Worm (Caenorhabditis elegans) whole organism, young adult: ENCODE results near the gene bra-1.

Experiments used
- B0019.2 ChIP-seq: fragments of 200-800 bp; sonication (Bioruptor generic); conservative IDR thresholded peaks from 2 replicates; pipeline ENCODE4 v1.3.6; 2022; ENCODE audit warnings: missing genetic modification reagents, missing genetic modification characterization, missing compliant biosample characterization
- B0035.1 ChIP-seq: sonication (generic microtip); optimal IDR thresholded peaks from 2 replicates; lab custom pipeline; 2016; ENCODE audit warnings: missing genetic modification characterization, mild to moderate bottlenecking, missing compliant biosample characterization, missing genotype, missing genetic modification reagents
- C17E4.6 ChIP-seq: fragments of 200-800 bp; sonication (Bioruptor generic); IDR thresholded peaks from 2 replicates; pipeline ENCODE4 v1.3.6; 2022; ENCODE audit warnings: missing genetic modification reagents, missing genetic modification characterization, missing compliant biosample characterization
- F10E7.11 ChIP-seq: sonication (generic microtip); optimal IDR thresholded peaks from 2 replicates; lab custom pipeline; 2017; ENCODE audit warnings: mild to moderate bottlenecking, missing genetic modification characterization, moderate library complexity, missing compliant biosample characterization
- F23B12.7 ChIP-seq: sonication (generic microtip); optimal IDR thresholded peaks from 2 replicates; lab custom pipeline; 2017; ENCODE audit warnings: missing genetic modification characterization, mild to moderate bottlenecking, missing compliant biosample characterization, antibody characterized with exemption, moderate library complexity; ENCODE audit not compliant: insufficient read depth
- F39B2.1 ChIP-seq: fragments of 200-800 bp; sonication (Bioruptor generic); IDR thresholded peaks from 2 replicates; pipeline ENCODE4 v1.3.6; 2022; ENCODE audit warnings: missing genetic modification reagents, missing genetic modification characterization, missing compliant biosample characterization
- F49E8.2 ChIP-seq: sonication (generic microtip); optimal IDR thresholded peaks from 3 replicates; lab custom pipeline; 2017; ENCODE audit warnings: missing genetic modification characterization, mild to moderate bottlenecking, missing compliant biosample characterization, antibody characterized with exemption, moderate library complexity; ENCODE audit not compliant: insufficient read depth
- F57A8.1 ChIP-seq: fragments of 200-800 bp; sonication (Bioruptor generic); optimal IDR thresholded peaks from 2 replicates; lab custom pipeline; 2018; ENCODE audit warnings: mild to moderate bottlenecking, missing genetic modification characterization, moderate library complexity, missing compliant biosample characterization
- F57C9.4 ChIP-seq: sonication (generic microtip); optimal IDR thresholded peaks from 2 replicates; lab custom pipeline; 2017; ENCODE audit warnings: mild to moderate bottlenecking, missing genetic modification characterization, missing compliant biosample characterization
- Y67H2A.10 ChIP-seq: fragments of 200-800 bp; sonication (Bioruptor generic); conservative IDR thresholded peaks from 2 replicates; pipeline ENCODE4 v1.3.6; 2022; ENCODE audit warnings: missing genetic modification reagents, missing genetic modification characterization, missing compliant biosample characterization
- aptf-2 ChIP-seq: fragments of 200-800 bp; sonication (Bioruptor generic); conservative IDR thresholded peaks from 2 replicates; pipeline ENCODE4 v1.3.6; 2022; ENCODE audit warnings: missing genetic modification reagents, missing genetic modification characterization, missing compliant biosample characterization
- bed-2 ChIP-seq: fragments of 200-800 bp; sonication (Bioruptor generic); IDR thresholded peaks from 2 replicates; pipeline ENCODE4 v1.3.6; 2022; ENCODE audit warnings: missing genetic modification reagents, missing genetic modification characterization, missing compliant biosample characterization
- ccch-3 ChIP-seq: fragments of 200-800 bp; sonication (Bioruptor generic); optimal IDR thresholded peaks from 2 replicates; lab custom pipeline; 2018; ENCODE audit warnings: mild to moderate bottlenecking, missing genetic modification characterization, missing compliant biosample characterization
- ceh-58 ChIP-seq: fragments of 200-800 bp; sonication (Bioruptor generic); IDR thresholded peaks from 2 replicates; pipeline ENCODE4 v1.3.6; 2022; ENCODE audit warnings: missing genetic modification characterization, missing compliant biosample characterization
- ceh-79 ChIP-seq: sonication (generic microtip); optimal IDR thresholded peaks from 2 replicates; lab custom pipeline; 2017; ENCODE audit warnings: mild to moderate bottlenecking, missing genetic modification characterization, missing compliant biosample characterization
- dpl-1 ChIP-seq: fragments of 150-350 bp; optimal IDR thresholded peaks from 2 replicates; lab custom pipeline; 2014; ENCODE audit warnings: missing biosample characterization, missing genetic modification reagents, missing genetic modification characterization
- egl-44 ChIP-seq: fragments of 200-800 bp; sonication (Bioruptor generic); IDR thresholded peaks from 2 replicates; pipeline ENCODE4 v1.3.6; 2022; ENCODE audit warnings: missing genetic modification reagents, missing genetic modification characterization, missing compliant biosample characterization
- egrh-3 ChIP-seq: fragments of 200-800 bp; sonication (Bioruptor generic); IDR thresholded peaks from 2 replicates; pipeline ENCODE4 v1.3.6; 2022; ENCODE audit warnings: missing genetic modification reagents, missing genetic modification characterization, missing compliant biosample characterization
- ets-4 ChIP-seq: fragments of 200-800 bp; sonication (Bioruptor generic); optimal IDR thresholded peaks from 2 replicates; lab custom pipeline; 2018; ENCODE audit warnings: mild to moderate bottlenecking, missing genetic modification characterization, missing compliant biosample characterization
- fkh-3 ChIP-seq: sonication (generic microtip); optimal IDR thresholded peaks from 2 replicates; lab custom pipeline; 2016; ENCODE audit warnings: mild to moderate bottlenecking, missing genetic modification characterization, missing compliant biosample characterization
- gei-17 ChIP-seq: fragments of 200-800 bp; sonication (Bioruptor generic); optimal IDR thresholded peaks from 2 replicates; lab custom pipeline; 2018; ENCODE audit warnings: mild to moderate bottlenecking, missing genetic modification characterization, missing compliant biosample characterization
- him-1 ChIP-seq: sonication (generic microtip); optimal IDR thresholded peaks from 2 replicates; lab custom pipeline; 2016; ENCODE audit warnings: missing genotype, missing genetic modification reagents, missing genetic modification characterization, missing compliant biosample characterization
- hmg-1.2 ChIP-seq: fragments of 200-800 bp; sonication (Bioruptor generic); IDR thresholded peaks from 2 replicates; pipeline ENCODE4 v1.3.6; 2022; ENCODE audit warnings: missing genetic modification reagents, missing genetic modification characterization, missing compliant biosample characterization
- hmg-20 ChIP-seq: fragments of 200-800 bp; sonication (Bioruptor generic); IDR thresholded peaks from 2 replicates; pipeline ENCODE4 v1.3.6; 2022; ENCODE audit warnings: missing genetic modification reagents, missing genetic modification characterization, missing compliant biosample characterization
- hsf-1 ChIP-seq: fragments of 200-800 bp; sonication (Bioruptor generic); IDR thresholded peaks from 2 replicates; pipeline ENCODE4 v1.3.6; 2022; ENCODE audit warnings: missing genetic modification reagents, missing genetic modification characterization, missing compliant biosample characterization
- madf-10 ChIP-seq: sonication (generic microtip); optimal IDR thresholded peaks from 2 replicates; lab custom pipeline; 2016; ENCODE audit warnings: mild to moderate bottlenecking, missing genetic modification characterization, missing compliant biosample characterization
- nhr-179 ChIP-seq: sonication (generic microtip); optimal IDR thresholded peaks from 2 replicates; lab custom pipeline; 2016; ENCODE audit warnings: mild to moderate bottlenecking, missing genetic modification characterization, missing compliant biosample characterization
- nhr-80 ChIP-seq: sonication (generic microtip); optimal IDR thresholded peaks from 2 replicates; lab custom pipeline; 2016; ENCODE audit warnings: missing genetic modification characterization, missing compliant biosample characterization
- nhr-90 ChIP-seq: sonication (generic microtip); optimal IDR thresholded peaks from 2 replicates; lab custom pipeline; 2016; ENCODE audit warnings: missing genotype, mild to moderate bottlenecking, missing genetic modification characterization, missing compliant biosample characterization
- pha-4 ChIP-seq: fragments of 150-350 bp; sonication (generic microtip); optimal IDR thresholded peaks from 2 replicates; lab custom pipeline; 2014; ENCODE audit warnings: missing biosample characterization, missing genetic modification reagents, missing genetic modification characterization
- rec-8 ChIP-seq, 2 experiments: sonication (generic microtip); optimal IDR thresholded peaks; 2 replicates each; lab custom pipeline; 2016; ENCODE audit warnings: mild to moderate bottlenecking in 2 of 2, missing genetic modification characterization in 2 of 2, missing genetic modification reagents in 2 of 2, missing genotype in 2 of 2, missing biosample characterization in 1 of 2, missing compliant biosample characterization in 1 of 2, moderate library complexity in 1 of 2
- xnd-1 ChIP-seq: sonication (generic microtip); optimal IDR thresholded peaks from 2 replicates; lab custom pipeline; 2016; ENCODE audit warnings: missing genotype, missing genetic modification reagents, missing genetic modification characterization, missing compliant biosample characterization
- ztf-25 ChIP-seq: fragments of 200-800 bp; sonication (Bioruptor generic); IDR thresholded peaks from 2 replicates; pipeline ENCODE4 v1.3.6; 2022; ENCODE audit warnings: missing genetic modification reagents, missing genetic modification characterization, missing compliant biosample characterization

bra-1 gene

DNA sequence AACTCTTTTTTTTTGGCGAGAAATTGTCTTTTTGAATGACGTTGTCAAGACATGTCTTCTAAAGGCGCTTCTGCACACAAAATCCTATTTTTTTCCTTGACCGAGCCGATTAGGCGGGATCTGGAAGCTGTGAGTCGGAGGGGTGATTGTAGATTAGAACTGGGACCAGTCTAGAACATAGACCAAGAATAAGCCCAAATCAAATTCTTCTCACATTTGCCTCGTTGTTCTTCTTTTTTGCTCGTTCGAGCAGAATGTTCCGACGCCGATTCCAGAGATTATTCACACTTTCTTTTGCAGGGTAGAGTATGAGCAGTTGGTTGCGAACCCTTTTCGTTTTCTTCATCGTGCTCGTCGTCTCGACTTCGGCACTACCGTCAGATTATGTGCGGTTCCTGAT lies 20.3 kb downstream of the bra-1 start, which contains the start of gene nlp-53:
Gene nlp-53 (plus strand): TSS at position 301 of the 400 bp plus-strand sequence.
- TF ChIP-seq hsf-1 (GFP tag; lab: Robert Waterston, UW) (no peak), B0035.1 (tag; lab: Kevin White, UChicago) (no peak), hmg-20 (GFP tag; lab: Robert Waterston, UW) (no peak)
- TF ChIP-seq, all 124 proteins: peak for 0

DNA sequence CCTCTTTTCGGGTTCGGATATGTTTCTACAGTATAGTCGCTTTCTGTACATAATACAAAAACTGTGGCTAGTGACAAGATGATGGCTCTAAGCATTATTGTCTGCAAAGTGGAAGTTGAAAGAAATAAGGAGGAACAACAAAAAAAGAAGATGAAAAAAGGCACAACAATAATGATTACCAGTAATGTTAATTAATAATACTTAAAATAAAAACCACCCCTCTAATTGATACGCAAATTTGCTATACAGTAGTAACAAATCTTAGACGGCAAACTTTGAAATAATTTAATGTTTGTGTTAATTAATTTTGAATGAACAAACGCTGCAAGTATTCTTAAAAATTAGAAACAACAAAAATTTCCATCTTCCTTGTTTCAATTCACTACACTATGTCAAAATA lies 23.4 kb downstream of the bra-1 start, which contains the start of gene Y12A6A.1:
Gene Y12A6A.1 (minus strand): TSS at position 101 of the 400 bp plus-strand sequence.
- TF ChIP-seq nhr-179 (tag; lab: Kevin White, UChicago), result no peak
- no peak for TF ChIP-seq nhr-90 (tag; lab: Kevin White, UChicago)
- TF ChIP-seq egrh-3, result no peak
- TF ChIP-seq ccch-3 (GFP tag; lab: Kevin White, UChicago), result no peak
- TF ChIP-seq F39B2.1, result no peak
- no peak for TF ChIP-seq F23B12.7 (tag; lab: Kevin White, UChicago)
- no peak for TF ChIP-seq bed-2 (GFP tag; lab: Robert Waterston, UW)
- TF ChIP-seq F10E7.11 (tag; lab: Kevin White, UChicago), result no peak
- TF ChIP-seq gei-17 (GFP tag; lab: Kevin White, UChicago), result no peak
- no peak for TF ChIP-seq ceh-79 (tag; lab: Kevin White, UChicago)
- no peak for TF ChIP-seq C17E4.6 (GFP tag; lab: Robert Waterston, UW)
- no peak for TF ChIP-seq hmg-1.2 (GFP tag; lab: Robert Waterston, UW)
- TF ChIP-seq egl-44 (GFP tag; lab: Robert Waterston, UW), result no peak
- TF ChIP-seq xnd-1 (tag; lab: Kevin White, UChicago), result no peak
- no peak for TF ChIP-seq rec-8 (tag; optimal IDR thresholded peaks at IDR 0.05; lab: Kevin White, UChicago)
- TF ChIP-seq ceh-58 (GFP tag; lab: Robert Waterston, UW), result no peak
- TF ChIP-seq him-1, result no peak
- no peak for TF ChIP-seq aptf-2 (GFP tag; lab: Robert Waterston, UW)
- TF ChIP-seq B0019.2 (GFP tag; lab: Robert Waterston, UW), result no peak

DNA sequence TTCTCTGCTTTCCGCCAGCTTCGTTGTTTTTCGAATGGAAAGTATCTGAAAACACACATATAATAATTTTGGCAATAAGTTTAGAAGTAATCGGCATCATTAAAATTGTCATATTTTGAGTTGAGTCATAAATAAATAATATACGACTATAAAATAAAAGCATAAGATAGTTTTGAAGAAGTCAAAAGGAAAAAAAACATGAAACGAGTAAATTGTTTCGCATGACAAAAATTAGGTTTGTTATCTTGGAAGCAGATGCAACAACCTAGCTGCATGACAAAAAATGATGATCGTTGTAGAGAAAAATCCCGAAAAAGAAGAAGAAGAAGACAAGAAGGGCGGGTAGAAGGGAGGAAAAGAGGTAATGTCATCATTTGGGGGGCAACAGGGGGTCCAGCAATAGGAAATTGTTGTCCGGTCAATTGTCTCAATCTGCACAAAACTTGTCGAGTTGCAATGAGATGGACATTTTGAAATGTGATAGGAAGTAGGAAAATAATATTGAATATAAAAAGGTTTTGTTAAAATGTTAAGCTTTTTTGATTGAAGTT lies 32.9 kb downstream of the bra-1 start, which contains the start of gene nlg-1:
Gene nlg-1 (minus strand): TSS at position 51 of the 551 bp plus-strand sequence.
- TF ChIP-seq madf-10 (tag; lab: Kevin White, UChicago) (no peak), pha-4 (tag; lab: Kevin White, UChicago) (no peak), F57A8.1 (GFP tag; lab: Kevin White, UChicago) (no peak), hmg-1.2 (GFP tag; lab: Robert Waterston, UW) (no peak), fkh-3 (no peak), bed-2 (GFP tag; lab: Robert Waterston, UW) (no peak), Y67H2A.10 (GFP tag; lab: Robert Waterston, UW) (no peak), ets-4 (GFP tag; lab: Kevin White, UChicago) (no peak), ccch-3 (GFP tag; lab: Kevin White, UChicago) (no peak), F57C9.4 (tag; lab: Kevin White, UChicago) (no peak), ceh-58 (GFP tag; lab: Robert Waterston, UW) (no peak), nhr-80 (tag; lab: Kevin White, UChicago) (no peak), ztf-25 (GFP tag; lab: Robert Waterston, UW) (no peak), F49E8.2 (tag; lab: Kevin White, UChicago) (no peak)
- TF ChIP-seq, all 124 proteins: peak for 0

DNA sequence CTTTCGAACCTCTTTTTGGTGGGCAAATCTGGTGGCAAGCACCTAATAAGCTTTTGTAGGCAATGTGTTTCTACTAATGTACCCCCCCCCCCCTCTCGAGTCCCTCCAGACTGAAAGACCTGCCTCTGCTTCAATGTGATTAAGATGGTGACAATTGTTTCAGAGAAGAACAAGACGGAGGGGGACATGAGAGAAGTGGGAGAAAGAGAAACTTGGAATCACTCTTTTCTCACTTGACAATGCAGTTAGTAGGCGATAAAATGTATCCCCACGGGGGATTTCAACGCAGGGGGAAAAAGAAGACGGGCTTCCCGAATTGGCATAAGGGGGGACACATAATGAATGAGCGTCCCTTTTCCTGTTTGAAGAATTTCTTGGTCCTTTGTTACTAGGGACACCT lies 34.0 kb downstream of the bra-1 start:
- TF ChIP-seq dpl-1 (GFP tag; lab: Kevin White, UChicago), result no peak
- no peak for TF ChIP-seq hmg-1.2 (GFP tag; lab: Robert Waterston, UW)
- 0 out of 2 replicates have a peak, but pooled peaks have one; percentile 34 for TF ChIP-seq hsf-1 (GFP tag; lab: Robert Waterston, UW)
- 0 out of 2 replicates have a peak, but pooled peaks have one; percentile 20 for TF ChIP-seq aptf-2 (GFP tag; lab: Robert Waterston, UW)
